Worm (Caenorhabditis elegans) whole organism, midembryonic: ENCODE measurements around the gene C23G10.10.

Source experiments
- cog-1 ChIP-seq: sonication (generic microtip); optimal IDR thresholded peaks from 2 replicates; lab custom pipeline; 2016; ENCODE audit warnings: missing genetic modification characterization, missing compliant biosample characterization
- med-1 ChIP-seq: sonication (generic microtip); optimal IDR thresholded peaks from 2 replicates; lab custom pipeline; 2017; ENCODE audit warnings: missing genetic modification characterization, mild to moderate bottlenecking, missing compliant biosample characterization, antibody characterized with exemption, missing genetic modification reagents; ENCODE audit not compliant: insufficient read depth

ce11 chrIII:6176761-6177160 is 37.1 kb downstream of the C23G10.10 start, which contains the start of gene F42A10.6:
- TF ChIP-seq med-1 (GFP tag; lab: Kevin White, UChicago) (no peak), cog-1 (tag; lab: Kevin White, UChicago) (no peak)
